Fruit fly (Drosophila melanogaster): ENCODE measurements around the gene CG44437.

dm6 chrX:13172865-13173264 is 29.2 kb downstream of the CG44437 start:
- TF ChIP-seq CG16779 (tag; optimal IDR thresholded peaks at IDR 0.05) (no peak), CG10669 (GFP tag; optimal IDR thresholded peaks at IDR 0.05) (no peak), CG1621 (tag; optimal IDR thresholded peaks at IDR 0.05) (no peak), Met (GFP tag; optimal IDR thresholded peaks at IDR 0.05) (no peak), Gug (GFP tag; IDR thresholded peaks at IDR 0.05) (no peak)

All from whole organism, prepupa.